Worm (Caenorhabditis elegans) whole organism, L1 larva: ENCODE results near the gene sru-28.
A peak's percentile ranks its signal among the peaks of the same experiment; 100 is the strongest.

Source experiments
- F16B12.6 ChIP-seq: fragments of 150-350 bp; optimal IDR thresholded peaks from 2 replicates; lab custom pipeline; 2014; ENCODE audit warnings: missing biosample characterization, missing genetic modification characterization
- blmp-1 ChIP-seq: fragments of 150-350 bp; optimal IDR thresholded peaks from 2 replicates; lab custom pipeline; 2014; ENCODE audit warnings: missing biosample characterization, missing genetic modification characterization
- ceh-63 ChIP-seq: fragments of 200-800 bp; sonication (Bioruptor generic); optimal IDR thresholded peaks from 2 replicates; lab custom pipeline; 2018; ENCODE audit warnings: mild to moderate bottlenecking, missing genetic modification characterization, missing compliant biosample characterization
- ceh-90 ChIP-seq: sonication (generic microtip); optimal IDR thresholded peaks from 2 replicates; lab custom pipeline; 2016; ENCODE audit warnings: missing genetic modification characterization, missing compliant biosample characterization
- ces-1 ChIP-seq: fragments of 150-350 bp; optimal IDR thresholded peaks from 2 replicates; lab custom pipeline; 2014; ENCODE audit warnings: missing biosample characterization, missing genetic modification reagents, missing genetic modification characterization
- dpl-1 ChIP-seq, 3 experiments: fragments of 150-350 bp in 2 of 3; sonication (generic microtip) in 1 of 3; optimal IDR thresholded peaks; 2 replicates each; lab custom pipeline; 2014 to 2017; ENCODE audit warnings: missing biosample characterization in 3 of 3, missing genetic modification characterization in 3 of 3, missing genetic modification reagents in 3 of 3
- efl-1 ChIP-seq, 4 experiments: fragments of 150-350 bp; optimal IDR thresholded peaks in 3 of 4; peaks in 1 of 4; 1 replicate in 1 of 4; 2 replicates in 3 of 4; lab custom pipeline; 2014; ENCODE audit warnings: missing biosample characterization in 2 of 4, missing genetic modification characterization in 2 of 4, missing genetic modification reagents in 2 of 4
- egl-27 ChIP-seq, 2 experiments: fragments of 150-350 bp in 1 of 2; sonication (generic microtip); optimal IDR thresholded peaks; 3 replicates each; lab custom pipeline; 2017 to 2018; ENCODE audit warnings: missing biosample characterization in 2 of 2, missing genetic modification characterization in 2 of 2, missing genetic modification reagents in 2 of 2
- fkh-10 ChIP-seq: sonication (generic microtip); optimal IDR thresholded peaks from 2 replicates; lab custom pipeline; 2017; ENCODE audit warnings: missing biosample characterization, missing genetic modification reagents, missing genetic modification characterization
- hlh-17 ChIP-seq: fragments of 200-800 bp; sonication (Bioruptor generic); optimal IDR thresholded peaks from 2 replicates; lab custom pipeline; 2018; ENCODE audit warnings: missing genetic modification characterization, mild to moderate bottlenecking, missing compliant biosample characterization, moderate library complexity, borderline replicate concordance
- hlh-4 ChIP-seq: sonication (generic microtip); optimal IDR thresholded peaks from 2 replicates; lab custom pipeline; 2016; ENCODE audit warnings: mild to moderate bottlenecking, missing genetic modification characterization, missing compliant biosample characterization
- hpl-2 ChIP-seq: fragments of 150-350 bp; optimal IDR thresholded peaks from 2 replicates; lab custom pipeline; 2014; ENCODE audit warnings: missing biosample characterization, missing genetic modification reagents, missing genetic modification characterization
- irx-1 ChIP-seq: sonication (generic microtip); optimal IDR thresholded peaks from 2 replicates; lab custom pipeline; 2016; ENCODE audit warnings: missing genetic modification characterization, missing compliant biosample characterization
- isw-1 ChIP-seq: fragments of 200-800 bp; sonication (Bioruptor generic); IDR thresholded peaks from 2 replicates; pipeline ENCODE4 v1.3.6; 2022; ENCODE audit warnings: missing genetic modification characterization, missing compliant biosample characterization
- jun-1 ChIP-seq: fragments of 150-350 bp; optimal IDR thresholded peaks from 2 replicates; lab custom pipeline; 2014; ENCODE audit warnings: missing biosample characterization, missing genetic modification reagents, missing genetic modification characterization
- lin-13 ChIP-seq: fragments of 150-350 bp; optimal IDR thresholded peaks from 2 replicates; lab custom pipeline; 2014; ENCODE audit warnings: missing biosample characterization, missing genetic modification reagents, missing genetic modification characterization
- lin-14 ChIP-seq: fragments of 200-800 bp; sonication (Bioruptor generic); optimal IDR thresholded peaks from 2 replicates; lab custom pipeline; 2018; ENCODE audit warnings: mild to moderate bottlenecking, missing genetic modification characterization, moderate library complexity, missing compliant biosample characterization
- lin-15B ChIP-seq: fragments of 150-350 bp; sonication (generic microtip); optimal IDR thresholded peaks from 3 replicates; lab custom pipeline; 2014; ENCODE audit warnings: missing biosample characterization, missing genetic modification characterization
- lin-35 ChIP-seq, 2 experiments: fragments of 150-350 bp; optimal IDR thresholded peaks; 2 replicates each; lab custom pipeline; 2014; ENCODE audit warnings: missing biosample characterization in 2 of 2, missing genetic modification characterization in 2 of 2, missing genetic modification reagents in 2 of 2
- lin-39 ChIP-seq: fragments of 150-350 bp; optimal IDR thresholded peaks from 2 replicates; lab custom pipeline; 2014; ENCODE audit warnings: missing biosample characterization, missing genetic modification reagents, missing genetic modification characterization
- lsy-2 ChIP-seq, 2 experiments: fragments of 150-350 bp; optimal IDR thresholded peaks; 2 replicates each; lab custom pipeline; 2014; ENCODE audit warnings: missing biosample characterization in 2 of 2, missing genetic modification characterization in 2 of 2
- mef-2 ChIP-seq: fragments of 150-350 bp; optimal IDR thresholded peaks from 2 replicates; lab custom pipeline; 2014; ENCODE audit warnings: missing biosample characterization, missing genetic modification characterization
- mep-1 ChIP-seq: fragments of 150-350 bp; optimal IDR thresholded peaks from 2 replicates; lab custom pipeline; 2014; ENCODE audit warnings: missing biosample characterization, missing genetic modification characterization
- nhr-11 ChIP-seq: fragments of 150-350 bp; optimal IDR thresholded peaks from 2 replicates; lab custom pipeline; 2014; ENCODE audit warnings: missing biosample characterization, missing genetic modification characterization
- nhr-12 ChIP-seq: sonication (generic microtip); optimal IDR thresholded peaks from 2 replicates; lab custom pipeline; 2017; ENCODE audit warnings: missing biosample characterization, missing genetic modification characterization
- nhr-19 ChIP-seq: fragments of 200-800 bp; sonication (Bioruptor generic); conservative IDR thresholded peaks from 2 replicates; pipeline ENCODE4 v1.3.6; 2022; ENCODE audit warnings: missing genetic modification characterization, missing compliant biosample characterization
- nhr-20 ChIP-seq: sonication (generic microtip); optimal IDR thresholded peaks from 2 replicates; lab custom pipeline; 2016; ENCODE audit warnings: mild to moderate bottlenecking, missing genetic modification characterization, missing compliant biosample characterization
- nhr-71 ChIP-seq: sonication (generic microtip); optimal IDR thresholded peaks from 2 replicates; lab custom pipeline; 2016; ENCODE audit warnings: mild to moderate bottlenecking, missing genetic modification characterization, moderate library complexity, missing compliant biosample characterization
- nhr-76 ChIP-seq: sonication (generic microtip); optimal IDR thresholded peaks from 2 replicates; lab custom pipeline; 2017; ENCODE audit warnings: missing biosample characterization, missing genetic modification characterization
- nhr-90 ChIP-seq: sonication (generic microtip); optimal IDR thresholded peaks from 2 replicates; lab custom pipeline; 2016; ENCODE audit warnings: mild to moderate bottlenecking, missing genetic modification characterization, missing compliant biosample characterization; ENCODE audit not compliant: poor library complexity
- pag-3 ChIP-seq: sonication (generic microtip); optimal IDR thresholded peaks from 2 replicates; lab custom pipeline; 2017; ENCODE audit warnings: missing genetic modification characterization, mild to moderate bottlenecking, missing compliant biosample characterization, antibody characterized with exemption, borderline replicate concordance; ENCODE audit not compliant: insufficient read depth
- rnt-1 ChIP-seq: sonication (generic microtip); optimal IDR thresholded peaks from 2 replicates; lab custom pipeline; 2016; ENCODE audit warnings: mild to moderate bottlenecking, missing genetic modification characterization, moderate library complexity, missing compliant biosample characterization
- skn-1 ChIP-seq: fragments of 150-350 bp; optimal IDR thresholded peaks from 2 replicates; lab custom pipeline; 2014; ENCODE audit warnings: missing biosample characterization, missing genetic modification characterization
- snpc-4 ChIP-seq: fragments of 150-350 bp; optimal IDR thresholded peaks from 2 replicates; lab custom pipeline; 2014; ENCODE audit warnings: missing biosample characterization, missing genetic modification characterization
- snu-23 ChIP-seq: sonication (generic microtip); optimal IDR thresholded peaks from 2 replicates; lab custom pipeline; 2016; ENCODE audit warnings: missing genetic modification characterization, missing compliant biosample characterization
- swsn-7 ChIP-seq: sonication (generic microtip); optimal IDR thresholded peaks from 2 replicates; lab custom pipeline; 2016; ENCODE audit warnings: missing genetic modification characterization, missing compliant biosample characterization
- tbx-2 ChIP-seq: sonication (generic microtip); optimal IDR thresholded peaks from 2 replicates; lab custom pipeline; 2016; ENCODE audit warnings: missing genetic modification characterization, missing compliant biosample characterization
- unc-130 ChIP-seq: fragments of 150-350 bp; optimal IDR thresholded peaks from 2 replicates; lab custom pipeline; 2017; ENCODE audit warnings: missing biosample characterization, missing genetic modification characterization, inconsistent platforms
- unc-98 ChIP-seq: fragments of 200-800 bp; sonication (Bioruptor generic); IDR thresholded peaks from 2 replicates; pipeline ENCODE4 v1.3.6; 2022; ENCODE audit warnings: missing genetic modification characterization, missing compliant biosample characterization
- xbp-1 ChIP-seq: sonication (generic microtip); optimal IDR thresholded peaks from 2 replicates; lab custom pipeline; 2016; ENCODE audit warnings: missing genetic modification characterization, missing compliant biosample characterization
- zag-1 ChIP-seq: fragments of 150-350 bp; optimal IDR thresholded peaks from 2 replicates; lab custom pipeline; 2014; ENCODE audit warnings: missing biosample characterization, missing genetic modification characterization
- zip-4 ChIP-seq: fragments of 200-800 bp; sonication (Bioruptor generic); optimal IDR thresholded peaks from 2 replicates; lab custom pipeline; 2018; ENCODE audit warnings: mild to moderate bottlenecking, missing genetic modification characterization, moderate library complexity, missing compliant biosample characterization
- ztf-11 ChIP-seq, 2 experiments: sonication (generic microtip); optimal IDR thresholded peaks; 2 replicates each; lab custom pipeline; 2016 to 2017; ENCODE audit warnings: missing genetic modification characterization in 2 of 2, missing biosample characterization in 1 of 2, missing compliant biosample characterization in 1 of 2

sru-28 gene

ce11 chrV:1480841-1481240, 25.3 kb upstream of the sru-28 start:
- TF ChIP-seq swsn-7 (tag; lab: Kevin White, UChicago) = peak; percentile 31
- no peak for TF ChIP-seq snpc-4 (tag; lab: Kevin White, UChicago)
- TF ChIP-seq nhr-20 (tag; lab: Kevin White, UChicago) = peak; percentile 58
- TF ChIP-seq lin-39 (tag; lab: Kevin White, UChicago) = peak; percentile 63
- TF ChIP-seq ceh-90 (tag; lab: Kevin White, UChicago) = no peak
- TF ChIP-seq lin-35 (GFP tag; optimal IDR thresholded peaks at IDR 0.05; lab: Kevin White, UChicago) = no peak
- no peak for TF ChIP-seq zip-4
- TF ChIP-seq nhr-71 = peak; percentile 88
- TF ChIP-seq snu-23 = peak; percentile 41
- TF ChIP-seq mep-1 (tag; lab: Kevin White, UChicago) = peak; percentile 5
- TF ChIP-seq nhr-76 (tag; lab: Kevin White, UChicago) = no peak
- peak; percentile 83 for TF ChIP-seq rnt-1
- no peak for TF ChIP-seq blmp-1 (tag; lab: Kevin White, UChicago)
- peak; percentile 26 for TF ChIP-seq mef-2 (tag; lab: Kevin White, UChicago)
- TF ChIP-seq ces-1 (GFP tag; lab: Kevin White, UChicago) = no peak
- TF ChIP-seq pag-3 (tag; lab: Kevin White, UChicago) = peak; percentile 20
- no peak for TF ChIP-seq lin-15B (tag; lab: Kevin White, UChicago)
- no peak for TF ChIP-seq dpl-1 (GFP tag; optimal IDR thresholded peaks at IDR 0.05; lab: Kevin White, UChicago)
- TF ChIP-seq nhr-11 (tag; lab: Kevin White, UChicago) = no peak
- TF ChIP-seq unc-130 = peak; percentile 58
- no peak for TF ChIP-seq ztf-11 (tag; optimal IDR thresholded peaks at IDR 0.05; lab: Kevin White, UChicago)
- TF ChIP-seq jun-1 = no peak
- peak; percentile 11 for TF ChIP-seq irx-1
- peak; percentile 74 for TF ChIP-seq nhr-19
- TF ChIP-seq fkh-10 = no peak
- no peak for TF ChIP-seq isw-1 (GFP tag; lab: Robert Waterston, UW)
- TF ChIP-seq tbx-2 (tag; lab: Kevin White, UChicago) = peak; percentile 37
- TF ChIP-seq egl-27 (tag; optimal IDR thresholded peaks at IDR 0.05; lab: Kevin White, UChicago) = no peak
- no peak for TF ChIP-seq hpl-2
- TF ChIP-seq lin-14 (GFP tag; lab: Kevin White, UChicago) = peak; percentile 97
- TF ChIP-seq lsy-2 (tag; optimal IDR thresholded peaks at IDR 0.05; lab: Kevin White, UChicago) = peak in 1 of 2 experiments; percentile 52
- TF ChIP-seq F16B12.6 (tag; lab: Kevin White, UChicago) = no peak
- no peak for TF ChIP-seq nhr-12 (tag; lab: Kevin White, UChicago)
- no peak for TF ChIP-seq nhr-90 (tag; lab: Kevin White, UChicago)
- TF ChIP-seq efl-1 (optimal IDR thresholded peaks at IDR 0.05; lab: Kevin White, UChicago) = peak in 1 of 2 experiments; percentile 29
- peak in 1 of 2 experiments; percentile 83 for TF ChIP-seq efl-1 (GFP tag; optimal IDR thresholded peaks at IDR 0.05 in 1 of 2; lab: Kevin White, UChicago)
- no peak for TF ChIP-seq unc-98 (GFP tag; lab: Robert Waterston, UW)
- TF ChIP-seq zag-1 (tag; lab: Kevin White, UChicago) = no peak
- TF ChIP-seq hlh-17 (GFP tag; lab: Kevin White, UChicago) = no peak
- no peak for TF ChIP-seq xbp-1 (tag; lab: Kevin White, UChicago)
- no peak for TF ChIP-seq skn-1 (tag; lab: Kevin White, UChicago)

ce11 chrV:1481742-1482141, 24.4 kb upstream of the sru-28 start, which contains the start of gene C38C3.4:
Gene C38C3.4 (plus strand): TSS chrV:1482042.
- TF ChIP-seq isw-1 (GFP tag; lab: Robert Waterston, UW) (no peak), nhr-11 (tag; lab: Kevin White, UChicago) (no peak), lin-13 (GFP tag; lab: Kevin White, UChicago) (no peak), nhr-20 (tag; lab: Kevin White, UChicago) (no peak), zag-1 (tag; lab: Kevin White, UChicago) (no peak), hlh-4 (tag; lab: Kevin White, UChicago) (no peak), ceh-63 (GFP tag; lab: Kevin White, UChicago) (no peak)
- TF ChIP-seq, all 84 proteins: peak for 0
